Worm (Caenorhabditis elegans) whole organism, L4 larva: ENCODE measurements around the gene srsx-35.

ENCODE experiments used
- D1046.2 ChIP-seq: fragments of 200-800 bp; sonication (Bioruptor generic); IDR thresholded peaks from 2 replicates; pipeline ENCODE4 v1.3.6; 2022; ENCODE audit warnings: missing genetic modification characterization, missing compliant biosample characterization
- F10B5.3 ChIP-seq: sonication (generic microtip); optimal IDR thresholded peaks from 2 replicates; lab custom pipeline; 2016; ENCODE audit warnings: mild to moderate bottlenecking, missing genetic modification characterization, missing compliant biosample characterization
- F44E2.7 ChIP-seq: fragments of 200-800 bp; sonication (Bioruptor generic); IDR thresholded peaks from 2 replicates; pipeline ENCODE4 v2.1.2; 2022; ENCODE audit warnings: missing genetic modification characterization, missing compliant biosample characterization
- F49E8.2 ChIP-seq: sonication (generic microtip); optimal IDR thresholded peaks from 2 replicates; lab custom pipeline; 2016; ENCODE audit warnings: missing compliant biosample characterization, mild to moderate bottlenecking, missing genetic modification characterization, borderline replicate concordance
- Y105C5A.15 ChIP-seq: fragments of 200-800 bp; sonication (Bioruptor generic); IDR thresholded peaks from 2 replicates; pipeline ENCODE4 v1.3.6; 2022; ENCODE audit warnings: missing genetic modification characterization, missing compliant biosample characterization
- Y48G9A.11 ChIP-seq: fragments of 200-800 bp; sonication (Bioruptor generic); IDR thresholded peaks from 2 replicates; pipeline ENCODE4 v1.3.6; 2022; ENCODE audit warnings: missing genetic modification reagents, missing genetic modification characterization, missing compliant biosample characterization
- ZK337.2 ChIP-seq: fragments of 200-800 bp; sonication (Bioruptor generic); IDR thresholded peaks from 2 replicates; pipeline ENCODE4 v1.3.6; 2022; ENCODE audit warnings: missing genetic modification reagents, missing genetic modification characterization, missing compliant biosample characterization
- arid-1 ChIP-seq: fragments of 200-800 bp; sonication (Bioruptor generic); conservative IDR thresholded peaks from 2 replicates; pipeline ENCODE4 v1.3.6; 2022; ENCODE audit warnings: missing genetic modification reagents, missing genetic modification characterization, missing compliant biosample characterization
- attf-4 ChIP-seq: sonication (generic microtip); optimal IDR thresholded peaks from 3 replicates; lab custom pipeline; 2017; ENCODE audit warnings: missing biosample characterization, missing genetic modification characterization
- ceh-32 ChIP-seq: sonication (generic microtip); optimal IDR thresholded peaks from 2 replicates; lab custom pipeline; 2016; ENCODE audit warnings: mild to moderate bottlenecking, missing genetic modification characterization, missing compliant biosample characterization; ENCODE audit not compliant: poor library complexity
- ceh-44 ChIP-seq: fragments of 200-800 bp; sonication (Bioruptor generic); IDR thresholded peaks from 2 replicates; pipeline ENCODE4 v1.3.6; 2022; ENCODE audit warnings: missing genetic modification reagents, missing genetic modification characterization, missing compliant biosample characterization
- ceh-62 ChIP-seq: sonication (generic microtip); optimal IDR thresholded peaks from 2 replicates; lab custom pipeline; 2017; ENCODE audit warnings: missing biosample characterization, missing genetic modification characterization
- daf-16 ChIP-seq, 3 experiments: sonication (generic microtip); optimal IDR thresholded peaks; 2 replicates each; lab custom pipeline; 2016 to 2017; ENCODE audit warnings: missing genetic modification characterization in 3 of 3, missing genetic modification reagents in 3 of 3, mild to moderate bottlenecking in 2 of 3, missing compliant biosample characterization in 2 of 3, missing biosample characterization in 1 of 3, moderate library complexity in 1 of 3
- daf-19 ChIP-seq: fragments of 200-800 bp; sonication (Bioruptor generic); conservative IDR thresholded peaks from 2 replicates; pipeline ENCODE4 v1.3.6; 2022; ENCODE audit warnings: missing genetic modification characterization, missing compliant biosample characterization
- dmd-9 ChIP-seq: fragments of 200-800 bp; sonication (Bioruptor generic); IDR thresholded peaks from 2 replicates; pipeline ENCODE4 v1.3.6; 2022; ENCODE audit warnings: missing genetic modification reagents, missing genetic modification characterization, missing compliant biosample characterization
- duxl-1 ChIP-seq: sonication (generic microtip); optimal IDR thresholded peaks from 2 replicates; lab custom pipeline; 2016; ENCODE audit warnings: mild to moderate bottlenecking, missing genetic modification characterization, moderate library complexity, missing compliant biosample characterization; ENCODE audit not compliant: poor library complexity
- dve-1 ChIP-seq: sonication (generic microtip); optimal IDR thresholded peaks from 2 replicates; lab custom pipeline; 2017; ENCODE audit warnings: antibody characterized with exemption, mild to moderate bottlenecking, missing genetic modification characterization, missing compliant biosample characterization; ENCODE audit not compliant: insufficient read depth
- fos-1 ChIP-seq: fragments of 150-350 bp; optimal IDR thresholded peaks from 2 replicates; lab custom pipeline; 2014; ENCODE audit warnings: missing biosample characterization, missing genetic modification characterization
- hif-1 ChIP-seq, 2 experiments: sonication (generic microtip); optimal IDR thresholded peaks; 2 replicates each; lab custom pipeline; 2016 to 2017; ENCODE audit warnings: missing compliant biosample characterization in 2 of 2, missing genetic modification characterization in 2 of 2, missing genetic modification reagents in 2 of 2, missing genotype in 2 of 2, mild to moderate bottlenecking in 1 of 2
- hlh-30 ChIP-seq: sonication (generic microtip); optimal IDR thresholded peaks from 2 replicates; lab custom pipeline; 2017; ENCODE audit warnings: antibody characterized with exemption, mild to moderate bottlenecking, missing genetic modification characterization, missing compliant biosample characterization; ENCODE audit not compliant: insufficient read depth
- hmg-1.1 ChIP-seq: fragments of 200-800 bp; sonication (Bioruptor generic); IDR thresholded peaks from 2 replicates; pipeline ENCODE4 v1.3.6; 2022; ENCODE audit warnings: missing genetic modification reagents, missing genetic modification characterization, missing compliant biosample characterization
- jun-1 ChIP-seq: fragments of 150-350 bp; optimal IDR thresholded peaks from 2 replicates; lab custom pipeline; 2014; ENCODE audit warnings: missing biosample characterization, missing genetic modification reagents, missing genetic modification characterization
- lin-1 ChIP-seq: fragments of 200-800 bp; sonication (Bioruptor generic); IDR thresholded peaks from 2 replicates; pipeline ENCODE4 v1.3.6; 2022; ENCODE audit warnings: missing genetic modification reagents, missing genetic modification characterization, missing compliant biosample characterization
- lin-13 ChIP-seq: fragments of 150-350 bp; optimal IDR thresholded peaks from 2 replicates; lab custom pipeline; 2014; ENCODE audit warnings: missing biosample characterization, missing genetic modification reagents, missing genetic modification characterization
- lin-15B ChIP-seq: fragments of 150-350 bp; sonication (generic microtip); optimal IDR thresholded peaks from 3 replicates; lab custom pipeline; 2014; ENCODE audit warnings: missing biosample characterization, missing genetic modification characterization
- lin-38 ChIP-seq: fragments of 200-800 bp; sonication (Bioruptor generic); IDR thresholded peaks from 2 replicates; pipeline ENCODE4 v1.3.6; 2022; ENCODE audit warnings: missing genetic modification reagents, missing genetic modification characterization, missing compliant biosample characterization
- lin-39 ChIP-seq: fragments of 150-350 bp; optimal IDR thresholded peaks from 2 replicates; lab custom pipeline; 2014; ENCODE audit warnings: missing biosample characterization, missing genetic modification reagents, missing genetic modification characterization
- madf-5 ChIP-seq, 2 experiments: fragments of 200-800 bp; sonication (Bioruptor generic); IDR thresholded peaks; 2 replicates each; pipeline ENCODE4 v1.3.6; 2022; ENCODE audit warnings: missing compliant biosample characterization in 2 of 2, missing genetic modification characterization in 2 of 2
- mdl-1 ChIP-seq, 2 experiments: fragments of 150-350 bp in 1 of 2; sonication (generic microtip) in 1 of 2; optimal IDR thresholded peaks; 2 replicates each; lab custom pipeline; 2014 to 2017; ENCODE audit warnings: missing biosample characterization in 2 of 2, missing genetic modification characterization in 2 of 2
- nhr-10 ChIP-seq: fragments of 150-350 bp; optimal IDR thresholded peaks from 2 replicates; lab custom pipeline; 2014; ENCODE audit warnings: missing biosample characterization, missing genetic modification characterization
- nhr-102 ChIP-seq: sonication (generic microtip); optimal IDR thresholded peaks from 2 replicates; lab custom pipeline; 2016; ENCODE audit warnings: mild to moderate bottlenecking, missing genetic modification characterization, moderate library complexity, missing compliant biosample characterization
- nhr-11 ChIP-seq: fragments of 150-350 bp; optimal IDR thresholded peaks from 2 replicates; lab custom pipeline; 2014; ENCODE audit warnings: missing biosample characterization, missing genetic modification characterization
- nhr-237 ChIP-seq: sonication (generic microtip); optimal IDR thresholded peaks from 2 replicates; lab custom pipeline; 2017; ENCODE audit warnings: missing biosample characterization, missing genetic modification characterization
- nhr-28 ChIP-seq: fragments of 150-350 bp; optimal IDR thresholded peaks from 2 replicates; lab custom pipeline; 2014; ENCODE audit warnings: missing biosample characterization, missing genetic modification characterization
- nhr-42 ChIP-seq: fragments of 200-800 bp; sonication (Bioruptor generic); IDR thresholded peaks from 2 replicates; pipeline ENCODE4 v1.3.6; 2022; ENCODE audit warnings: missing genetic modification characterization, missing compliant biosample characterization
- nhr-48 ChIP-seq: sonication (generic microtip); optimal IDR thresholded peaks from 2 replicates; lab custom pipeline; 2016; ENCODE audit warnings: mild to moderate bottlenecking, missing genetic modification characterization, missing compliant biosample characterization
- nhr-76 ChIP-seq: fragments of 150-350 bp; optimal IDR thresholded peaks from 2 replicates; lab custom pipeline; 2014; ENCODE audit warnings: missing biosample characterization, missing genetic modification characterization
- nhr-77 ChIP-seq: fragments of 150-350 bp; optimal IDR thresholded peaks from 2 replicates; lab custom pipeline; 2014; ENCODE audit warnings: missing biosample characterization, missing genetic modification characterization
- pha-4 ChIP-seq, 2 experiments: fragments of 150-350 bp in 1 of 2; fragments of 200-800 bp in 1 of 2; sonication (Bioruptor generic) in 1 of 2; IDR thresholded peaks in 1 of 2; optimal IDR thresholded peaks in 1 of 2; 2 replicates each; pipeline versions ENCODE4 v1.3.6 to Lab custom; 2014 to 2022; ENCODE audit warnings: missing genetic modification characterization in 2 of 2, missing genetic modification reagents in 2 of 2, missing biosample characterization in 1 of 2, missing compliant biosample characterization in 1 of 2
- php-3 ChIP-seq: fragments of 200-800 bp; sonication (Bioruptor generic); IDR thresholded peaks from 2 replicates; pipeline ENCODE4 v1.3.6; 2022; ENCODE audit warnings: missing genetic modification reagents, missing genetic modification characterization, missing compliant biosample characterization
- rbr-2 ChIP-seq: sonication (generic microtip); optimal IDR thresholded peaks from 2 replicates; lab custom pipeline; 2016; ENCODE audit warnings: missing genotype, missing genetic modification characterization, missing compliant biosample characterization
- sdz-12 ChIP-seq: fragments of 200-800 bp; sonication (Bioruptor generic); optimal IDR thresholded peaks from 2 replicates; lab custom pipeline; 2018; ENCODE audit warnings: mild to moderate bottlenecking, missing genetic modification characterization, missing compliant biosample characterization
- set-16 ChIP-seq: fragments of 200-800 bp; sonication (Bioruptor generic); IDR thresholded peaks from 2 replicates; pipeline ENCODE4 v1.3.6; 2022; ENCODE audit warnings: missing genetic modification reagents, missing genetic modification characterization, missing compliant biosample characterization
- skn-1 ChIP-seq: fragments of 150-350 bp; optimal IDR thresholded peaks from 2 replicates; lab custom pipeline; 2014; ENCODE audit warnings: missing biosample characterization, missing genetic modification characterization
- snpc-4 ChIP-seq: fragments of 150-350 bp; optimal IDR thresholded peaks from 2 replicates; lab custom pipeline; 2014; ENCODE audit warnings: missing biosample characterization, missing genetic modification characterization
- tag-97 ChIP-seq: fragments of 200-800 bp; sonication (Bioruptor generic); IDR thresholded peaks from 2 replicates; pipeline ENCODE4 v1.3.6; 2022; ENCODE audit warnings: missing genetic modification characterization, missing compliant biosample characterization
- zag-1 ChIP-seq: fragments of 150-350 bp; optimal IDR thresholded peaks from 2 replicates; lab custom pipeline; 2014; ENCODE audit warnings: missing biosample characterization, missing genetic modification characterization
- zfp-3 ChIP-seq: fragments of 200-800 bp; sonication (Bioruptor generic); conservative IDR thresholded peaks from 2 replicates; pipeline ENCODE4 v1.3.6; 2022; ENCODE audit warnings: missing genetic modification reagents, missing genetic modification characterization, missing compliant biosample characterization
- zip-11 ChIP-seq: fragments of 200-800 bp; sonication (Bioruptor generic); IDR thresholded peaks from 2 replicates; pipeline ENCODE4 v1.3.6; 2022; ENCODE audit warnings: missing genetic modification characterization, missing compliant biosample characterization
- ztf-11 ChIP-seq: fragments of 150-350 bp; optimal IDR thresholded peaks from 2 replicates; lab custom pipeline; 2014; ENCODE audit warnings: missing biosample characterization, missing genetic modification characterization

srsx-35 gene

DNA sequence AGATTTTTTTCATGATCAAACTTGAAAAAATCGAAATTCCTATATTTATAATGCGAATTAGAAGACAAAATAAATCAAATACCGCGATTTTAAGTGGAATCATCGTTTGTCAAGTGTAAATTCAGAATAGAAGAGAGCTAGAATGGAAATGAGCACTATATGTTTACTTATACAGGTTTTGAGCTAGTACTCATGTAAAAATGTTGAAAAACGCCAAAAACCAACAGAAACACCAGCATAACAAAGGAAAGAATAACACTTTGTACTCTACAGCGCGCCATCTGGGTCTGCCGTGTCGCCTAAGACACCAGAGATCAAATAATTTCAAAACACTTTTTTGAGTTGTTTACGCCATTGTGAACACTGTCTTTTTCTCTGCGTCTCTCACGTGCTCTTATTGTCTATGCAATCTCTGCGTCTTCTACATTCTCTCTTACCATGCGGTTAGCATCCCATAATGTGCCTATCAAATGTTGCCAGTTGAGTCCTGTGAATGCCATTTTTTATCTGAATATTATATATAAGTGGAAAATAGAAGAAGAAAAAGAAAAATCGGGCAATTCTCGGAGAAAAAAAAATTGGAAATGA, 47.6 kb downstream of the srsx-35 start, which contains the start of gene ipla-3 (continued):
- TF ChIP-seq nhr-102 (peak; percentile 71), dve-1 (tag; lab: Kevin White, UChicago) (peak; percentile 96), snpc-4 (tag; lab: Kevin White, UChicago) (no peak), sdz-12 (GFP tag; lab: Kevin White, UChicago) (no peak), ceh-32 (tag; lab: Kevin White, UChicago) (no peak), nhr-77 (tag; lab: Kevin White, UChicago) (peak; percentile 91), nhr-48 (peak; percentile 94), lin-15B (tag; lab: Kevin White, UChicago) (no peak), D1046.2 (GFP tag; lab: Robert Waterston, UW) (no peak), dmd-9 (no peak), lin-13 (GFP tag; lab: Kevin White, UChicago) (no peak), lin-39 (tag; lab: Kevin White, UChicago) (no peak), nhr-11 (peak; percentile 22), madf-5 (GFP tag; IDR thresholded peaks at IDR 0.05; lab: Robert Waterston, UW) (no peak), F44E2.7 (GFP tag; lab: Robert Waterston, UW) (no peak), php-3 (GFP tag; lab: Robert Waterston, UW) (peak; percentile 72), attf-4 (tag; lab: Kevin White, UChicago) (no peak), ZK337.2 (no peak), ceh-62 (tag; lab: Kevin White, UChicago) (no peak), nhr-42 (GFP tag; lab: Robert Waterston, UW) (no peak), tag-97 (GFP tag; lab: Robert Waterston, UW) (no peak), duxl-1 (tag; lab: Kevin White, UChicago) (peak; percentile 3), hmg-1.1 (GFP tag; lab: Robert Waterston, UW) (peak; percentile 71), daf-16 (GFP tag; optimal IDR thresholded peaks at IDR 0.05; lab: Kevin White, UChicago) (peak; percentile 77 to 97), daf-16 (tag; optimal IDR thresholded peaks at IDR 0.05; lab: Kevin White, UChicago) (peak; percentile 99), nhr-10 (tag; lab: Kevin White, UChicago) (peak; percentile 12), zag-1 (no peak), lin-38 (GFP tag; lab: Robert Waterston, UW) (peak; percentile 54), hlh-30 (peak; percentile 88), set-16 (GFP tag; lab: Robert Waterston, UW) (no peak), fos-1 (tag; lab: Kevin White, UChicago) (no peak), F49E8.2 (no peak), F10B5.3 (tag; lab: Kevin White, UChicago) (no peak), nhr-28 (peak; percentile 84), jun-1 (tag; lab: Kevin White, UChicago) (peak; percentile 50), lin-1 (GFP tag; lab: Robert Waterston, UW) (peak; percentile 58; the same call in 1 of the 2 replicates), ztf-11 (tag; lab: Kevin White, UChicago) (no peak), ceh-44 (no peak), nhr-237 (tag; lab: Kevin White, UChicago) (no peak), pha-4 (GFP tag; IDR thresholded peaks at IDR 0.05; lab: Robert Waterston, UW) (peak; percentile 79), pha-4 (tag; optimal IDR thresholded peaks at IDR 0.05; lab: Kevin White, UChicago) (peak; percentile 76), zfp-3 (GFP tag; lab: Robert Waterston, UW) (peak; percentile 65; the same call in 1 of the 2 replicates), hif-1 (tag; optimal IDR thresholded peaks at IDR 0.05; lab: Kevin White, UChicago) (peak in 1 of 2 experiments; percentile 48), Y105C5A.15 (GFP tag; lab: Robert Waterston, UW) (no peak), zip-11 (no peak), daf-19 (GFP tag; lab: Robert Waterston, UW) (no peak), Y48G9A.11 (GFP tag; lab: Robert Waterston, UW) (no peak), nhr-76 (tag; lab: Kevin White, UChicago) (peak; percentile 46), skn-1 (no peak), arid-1 (GFP tag; lab: Robert Waterston, UW) (no peak), mdl-1 (tag; optimal IDR thresholded peaks at IDR 0.05; lab: Kevin White, UChicago) (peak; percentile 74 to 93), rbr-2 (tag; lab: Kevin White, UChicago) (peak; percentile 62)
